Worm (Caenorhabditis elegans) whole organism, L3 larva: Measurements from ENCODE around the gene frpr-2.

Source experiments
- ZK546.5 ChIP-seq: sonication (generic microtip); optimal IDR thresholded peaks from 2 replicates; lab custom pipeline; 2017; ENCODE audit warnings: missing biosample characterization, missing genetic modification characterization
- ceh-16 ChIP-seq: sonication (generic microtip); optimal IDR thresholded peaks from 2 replicates; lab custom pipeline; 2017; ENCODE audit warnings: missing biosample characterization, missing genetic modification characterization
- egl-5 ChIP-seq: fragments of 150-350 bp; optimal IDR thresholded peaks from 2 replicates; lab custom pipeline; 2017; ENCODE audit warnings: missing biosample characterization, missing genetic modification reagents, missing genetic modification characterization, inconsistent platforms
- fkh-10 ChIP-seq: sonication (generic microtip); optimal IDR thresholded peaks from 2 replicates; lab custom pipeline; 2017; ENCODE audit warnings: missing biosample characterization, missing genetic modification reagents, missing genetic modification characterization
- nfya-1 ChIP-seq: sonication (generic microtip); optimal IDR thresholded peaks from 2 replicates; lab custom pipeline; 2017; ENCODE audit warnings: missing genetic modification characterization, mild to moderate bottlenecking, missing compliant biosample characterization, antibody characterized with exemption, moderate library complexity; ENCODE audit not compliant: insufficient read depth
- nhr-76 ChIP-seq: fragments of 150-350 bp; sonication (generic microtip); optimal IDR thresholded peaks from 5 replicates; lab custom pipeline; 2014; ENCODE audit warnings: missing biosample characterization, missing genetic modification characterization
- tbx-2 ChIP-seq: sonication (generic microtip); optimal IDR thresholded peaks from 2 replicates; lab custom pipeline; 2016; ENCODE audit warnings: mild to moderate bottlenecking, missing genetic modification characterization, missing compliant biosample characterization
- zag-1 ChIP-seq: fragments of 150-350 bp; optimal IDR thresholded peaks from 2 replicates; lab custom pipeline; 2014; ENCODE audit warnings: missing biosample characterization, missing genetic modification characterization

DNA sequence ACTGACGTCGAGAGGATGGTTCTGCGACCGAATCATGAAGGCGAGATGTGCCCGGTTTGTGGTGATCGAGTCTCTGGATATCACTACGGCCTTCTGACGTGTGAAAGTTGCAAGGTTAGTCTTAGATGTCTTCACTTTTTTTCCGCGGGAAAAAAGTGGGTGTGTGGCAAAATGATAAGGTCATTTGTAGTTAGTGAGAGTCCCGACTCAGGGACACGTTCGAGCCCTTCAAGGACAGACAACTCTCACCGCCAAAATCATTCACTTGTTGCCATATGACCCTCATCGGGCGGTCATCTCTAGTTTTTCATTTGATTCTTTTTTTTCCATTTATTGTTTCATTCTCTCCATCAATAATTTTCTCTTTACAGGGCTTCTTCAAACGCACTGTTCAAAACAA lies 43.6 kb downstream of the frpr-2 start:
- no peak for TF ChIP-seq zag-1 (tag; lab: Kevin White, UChicago)
- no peak for TF ChIP-seq fkh-10 (GFP tag; lab: Kevin White, UChicago)
- no peak for TF ChIP-seq ceh-16 (tag; lab: Kevin White, UChicago)
- no peak for TF ChIP-seq egl-5
- no peak for TF ChIP-seq nhr-76 (tag; lab: Kevin White, UChicago)
- TF ChIP-seq tbx-2 = no peak
- TF ChIP-seq nfya-1 (tag; lab: Kevin White, UChicago) = no peak
- no peak for TF ChIP-seq ZK546.5 (tag; lab: Kevin White, UChicago)
